Fruit fly (Drosophila melanogaster) S2 (cell line): ENCODE data around the gene ND-51.
A peak's percentile ranks its signal among the peaks of the same experiment; 100 is the strongest.

Source experiments
- CG8478 ChIP-seq: fragments of >200 bp; optimal IDR thresholded peaks from 2 replicates; lab custom pipeline; 2018
- CTCF ChIP-seq, 2 experiments: fragments of >200 bp; optimal IDR thresholded peaks; 2 replicates each; lab custom pipeline; 2018

ND-51 gene

DNA sequence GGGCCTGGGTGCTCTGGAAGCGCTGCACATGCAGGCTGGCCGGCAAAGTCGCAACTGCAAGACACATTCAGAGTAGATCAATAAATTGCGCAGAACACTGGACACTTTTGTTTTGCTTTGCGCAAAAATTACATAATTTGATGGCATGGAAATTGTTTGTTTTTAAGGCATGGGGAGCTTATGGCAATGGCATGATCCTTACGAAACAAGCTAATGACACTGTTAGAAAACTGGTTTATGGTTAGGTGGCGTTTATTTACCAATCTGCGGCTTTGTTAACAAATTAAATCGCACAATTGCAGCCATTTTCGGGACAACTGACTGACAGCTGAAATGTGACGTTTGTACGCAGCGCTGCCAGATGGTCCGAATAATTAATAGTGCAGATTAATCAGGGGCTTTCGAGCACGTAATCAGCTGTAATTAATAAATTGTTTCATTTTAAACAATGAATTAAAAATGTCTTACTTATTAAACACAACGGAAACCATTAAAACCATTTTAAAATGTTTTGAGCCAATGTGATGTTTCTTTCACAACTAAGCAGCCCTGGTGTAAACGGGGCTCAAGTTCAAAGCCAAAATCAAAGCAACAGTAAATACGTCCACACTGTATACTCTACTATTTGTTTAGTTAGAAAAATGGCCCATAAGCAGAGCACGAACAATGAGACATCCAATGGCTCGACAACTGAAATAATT is at the start of gene ND-51, which contains the start of gene CG13994:
ND-51 (minus strand) TSS at position 376 of the 701 bp plus-strand sequence.
CG13994 (plus strand) TSS at position 608 of the 701 bp plus-strand sequence.
- TF ChIP-seq CG8478 (lab: Kevin White, UChicago), result no peak
- TF ChIP-seq CTCF (optimal IDR thresholded peaks at IDR 0.05; lab: Kevin White, UChicago), result no peak

DNA sequence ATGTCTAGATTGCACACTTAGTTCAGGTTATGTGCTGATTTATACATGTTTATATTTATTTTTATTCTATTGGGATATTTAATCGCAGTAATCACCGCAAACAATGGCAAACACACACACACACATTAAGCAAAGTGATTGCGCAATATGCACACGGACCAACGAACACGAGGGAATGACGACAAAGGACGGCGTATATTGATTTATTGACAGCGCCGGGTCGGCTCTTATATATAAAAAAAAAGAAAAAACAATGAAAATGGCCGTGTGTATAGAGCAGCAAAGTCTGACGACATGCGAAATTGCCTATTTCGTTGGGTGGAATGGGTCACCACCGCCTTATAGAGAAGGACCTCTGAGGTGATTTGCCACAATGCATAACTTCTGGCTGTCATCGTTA is 48.2 kb upstream of the ND-51 start:
- no peak for TF ChIP-seq CG8478 (lab: Kevin White, UChicago)
- TF ChIP-seq CTCF (optimal IDR thresholded peaks at IDR 0.05; lab: Kevin White, UChicago), result no peak

DNA sequence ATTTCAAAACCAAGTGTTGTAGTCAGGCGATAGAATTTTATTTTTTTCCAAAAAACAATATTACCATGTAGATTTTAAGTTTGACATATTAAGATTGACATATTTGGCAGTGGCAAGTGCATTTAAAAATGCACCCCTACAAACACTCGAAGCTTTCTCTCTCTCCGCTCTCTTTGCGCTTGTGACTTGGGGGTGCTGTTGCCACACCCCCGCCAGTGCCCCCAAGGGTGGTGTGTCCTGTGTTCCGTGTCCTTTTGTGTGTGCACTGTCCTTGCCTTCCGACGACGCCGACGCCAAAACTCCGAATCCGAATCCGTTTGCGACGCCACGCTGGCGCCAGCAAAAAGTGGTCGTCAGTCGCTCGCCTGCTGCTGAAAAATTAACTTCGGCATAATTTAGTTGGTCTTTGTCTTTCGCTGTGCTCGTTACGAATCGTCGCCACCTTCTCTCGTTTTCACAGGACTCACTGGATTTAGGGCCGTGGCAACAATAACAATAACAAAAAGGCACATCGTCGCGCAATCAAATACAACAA is 46.8 kb upstream of the ND-51 start:
- TF ChIP-seq CG8478 (lab: Kevin White, UChicago) (no peak), CTCF (optimal IDR thresholded peaks at IDR 0.05; lab: Kevin White, UChicago) (no peak)

DNA sequence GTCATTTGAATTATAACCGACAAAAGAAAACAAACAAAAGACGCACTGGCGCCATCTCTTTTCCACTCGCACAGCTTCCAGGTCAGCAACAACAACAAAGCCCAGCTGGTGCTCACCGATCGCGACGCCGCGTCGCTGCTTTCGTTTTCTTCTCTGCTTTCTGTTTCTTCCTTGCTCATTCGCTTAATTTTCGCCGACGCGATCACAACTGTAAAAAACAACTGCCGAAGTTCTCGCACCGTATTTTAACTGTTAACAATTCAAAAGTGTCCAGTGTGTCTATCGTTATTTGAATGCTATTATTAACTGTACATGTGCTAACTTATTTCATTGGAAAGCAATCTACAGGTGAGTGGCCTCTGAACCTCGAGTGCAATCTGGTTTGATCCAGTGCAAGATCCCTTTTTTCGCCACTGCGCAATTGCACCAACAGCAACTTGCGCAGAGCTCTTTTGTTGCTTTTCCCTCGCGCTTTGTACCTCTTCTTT is 37.7 kb upstream of the ND-51 start, which contains the start of gene stai:
stai (plus strand) TSS at position 176 of the 488 bp plus-strand sequence.
- no peak for TF ChIP-seq CTCF (optimal IDR thresholded peaks at IDR 0.05; lab: Kevin White, UChicago)
- no peak for TF ChIP-seq CG8478 (lab: Kevin White, UChicago)

DNA sequence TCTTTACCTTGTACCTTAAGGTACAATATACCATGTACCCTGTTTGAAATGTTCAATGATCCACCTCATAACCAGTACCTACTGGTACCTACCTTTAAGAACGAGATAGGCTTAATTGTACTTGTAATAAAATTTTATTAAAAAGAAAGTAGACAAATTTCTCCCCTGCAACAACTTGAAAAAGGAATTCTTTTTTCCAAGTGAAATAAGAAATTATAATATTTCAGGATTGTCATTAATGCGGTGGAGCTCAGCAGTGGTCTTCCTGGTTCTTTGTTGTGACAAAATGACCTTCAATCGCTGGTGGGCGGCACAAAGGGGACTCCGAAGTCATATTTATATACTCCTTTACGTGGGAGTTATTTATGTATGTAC is 36.7 kb upstream of the ND-51 start:
- TF ChIP-seq CG8478 (lab: Kevin White, UChicago), result no peak
- TF ChIP-seq CTCF (optimal IDR thresholded peaks at IDR 0.05; lab: Kevin White, UChicago), result no peak

DNA sequence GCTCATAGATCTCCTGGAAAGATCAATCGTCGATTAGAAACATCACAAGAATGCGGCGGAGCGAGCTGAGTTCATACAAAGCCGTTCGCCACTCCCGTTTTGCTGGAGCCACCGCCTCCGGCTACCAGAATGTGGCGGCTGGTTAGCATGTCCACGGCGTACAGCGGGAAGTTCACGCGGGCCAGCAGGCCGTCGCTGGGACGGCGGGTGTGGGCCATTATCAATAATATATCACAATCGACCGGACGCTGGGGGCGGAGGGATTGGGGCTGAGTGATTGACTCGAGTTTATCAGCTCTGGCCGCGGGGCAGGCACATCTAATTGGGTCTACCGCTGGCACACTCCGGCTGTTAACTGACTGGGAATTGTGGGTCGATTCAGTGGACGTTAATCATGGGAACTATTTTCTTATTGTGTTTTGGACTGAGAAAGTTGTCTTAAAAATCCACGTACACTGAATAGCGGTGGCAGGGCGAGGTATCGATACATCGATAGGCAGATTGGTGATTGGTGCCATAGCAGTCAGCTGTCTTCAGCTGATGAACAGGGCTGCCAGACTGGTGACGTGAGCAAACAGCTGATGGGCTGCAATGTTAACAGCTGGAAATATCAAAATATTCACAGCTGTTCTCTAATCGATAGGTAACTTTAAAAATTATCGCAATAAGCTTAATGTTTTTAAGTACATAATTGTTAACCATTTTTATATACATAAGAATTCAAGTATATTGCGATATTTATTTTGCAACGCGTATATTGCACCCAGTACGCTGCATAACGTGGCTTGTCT is 36.1 kb upstream of the ND-51 start, which contains the start of gene CG9175:
CG9175 (minus strand) TSS at position 488 of the 791 bp plus-strand sequence.
- TF ChIP-seq CG8478 (lab: Kevin White, UChicago) (no peak), CTCF (optimal IDR thresholded peaks at IDR 0.05; lab: Kevin White, UChicago) (peak; percentile 0 to 37)

DNA sequence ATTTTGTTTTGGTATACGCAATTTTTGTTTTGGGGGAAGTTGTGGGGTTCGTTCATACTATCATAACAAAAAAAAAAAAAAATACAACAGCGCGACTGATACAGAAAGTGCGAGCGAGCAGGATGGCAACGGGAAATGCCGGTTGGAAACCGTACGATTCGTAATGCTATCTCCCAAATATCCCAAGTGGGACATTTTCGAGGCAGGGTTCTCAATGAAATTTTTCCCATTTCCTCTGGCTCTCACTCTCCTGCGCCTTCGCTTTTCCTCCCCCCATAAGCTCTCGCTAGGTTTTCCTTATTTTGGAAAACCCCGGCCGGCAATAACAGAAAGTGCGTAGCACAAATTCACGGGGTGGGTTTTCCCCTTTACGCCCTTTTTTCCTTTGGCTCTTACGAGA is 29.7 kb upstream of the ND-51 start:
- no peak for TF ChIP-seq CTCF (optimal IDR thresholded peaks at IDR 0.05; lab: Kevin White, UChicago)
- TF ChIP-seq CG8478 (lab: Kevin White, UChicago), result no peak

DNA sequence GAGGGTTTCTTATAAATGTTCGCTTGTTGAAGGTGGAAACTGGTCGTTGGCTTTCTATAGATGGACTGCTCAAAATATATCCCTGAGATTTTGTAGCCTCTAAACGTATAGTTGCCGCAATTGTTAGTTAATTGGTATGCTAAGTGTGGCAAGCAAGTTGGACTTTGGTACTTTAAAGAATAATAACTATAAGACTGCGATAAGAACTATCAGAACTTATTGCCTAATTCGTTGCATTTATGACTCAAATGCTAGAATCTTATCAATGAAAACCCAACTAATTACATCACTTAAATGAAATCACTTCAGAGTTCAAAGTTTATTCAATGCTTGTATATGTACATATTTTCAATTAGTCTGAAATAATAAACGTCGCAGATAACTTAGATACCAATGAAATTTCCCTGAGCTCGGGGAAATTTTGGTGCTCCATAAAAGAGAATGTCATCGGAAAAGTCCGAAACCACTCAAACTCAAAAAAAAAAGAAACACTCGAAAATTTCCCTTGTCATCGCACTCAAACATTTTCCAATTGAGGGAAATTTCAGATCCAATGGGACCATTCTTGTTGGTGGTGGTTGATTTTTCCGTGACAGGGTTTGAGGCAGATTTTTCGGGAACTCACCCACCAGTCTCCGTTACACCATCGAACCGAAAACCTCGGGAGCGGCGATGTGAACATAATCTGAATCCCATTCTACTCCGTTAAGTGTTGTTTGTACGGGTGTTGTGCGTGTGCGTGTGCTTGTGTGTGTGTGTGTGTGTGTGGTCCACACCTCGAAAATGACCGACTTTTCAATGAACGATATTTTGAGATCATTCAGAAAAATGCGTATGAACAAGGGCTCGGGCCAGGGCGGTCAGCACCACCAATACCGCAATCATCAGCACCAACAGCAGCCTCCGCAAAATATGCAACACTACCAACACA is 28.5 kb upstream of the ND-51 start, which contains the start of gene CG45075:
CG45075 (plus strand) TSS at position 627 of the 931 bp plus-strand sequence.
- TF ChIP-seq CTCF (optimal IDR thresholded peaks at IDR 0.05; lab: Kevin White, UChicago) (peak in 1 of 2 experiments; percentile 19), CG8478 (lab: Kevin White, UChicago) (no peak)

DNA sequence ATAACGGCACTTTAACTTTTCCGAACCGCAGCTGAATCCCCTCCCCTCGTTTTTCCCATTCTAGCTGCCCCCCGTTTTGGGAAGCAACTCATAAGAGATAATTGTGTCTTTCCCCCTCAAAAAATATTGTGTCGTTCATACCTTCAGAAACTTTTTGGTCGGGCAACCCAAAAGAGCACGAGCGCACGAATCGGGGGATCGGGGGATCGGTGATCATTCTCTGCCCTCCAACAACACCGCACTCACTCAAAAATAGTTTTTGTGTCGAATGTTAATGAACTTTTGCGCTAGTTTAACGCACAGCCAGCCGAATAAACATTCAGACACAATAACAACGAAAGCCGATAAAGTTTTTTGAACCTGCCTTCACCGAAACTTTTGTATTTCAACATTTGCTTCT is 27.8 kb upstream of the ND-51 start:
- TF ChIP-seq CTCF (optimal IDR thresholded peaks at IDR 0.05; lab: Kevin White, UChicago), result no peak
- TF ChIP-seq CG8478 (lab: Kevin White, UChicago), result no peak

DNA sequence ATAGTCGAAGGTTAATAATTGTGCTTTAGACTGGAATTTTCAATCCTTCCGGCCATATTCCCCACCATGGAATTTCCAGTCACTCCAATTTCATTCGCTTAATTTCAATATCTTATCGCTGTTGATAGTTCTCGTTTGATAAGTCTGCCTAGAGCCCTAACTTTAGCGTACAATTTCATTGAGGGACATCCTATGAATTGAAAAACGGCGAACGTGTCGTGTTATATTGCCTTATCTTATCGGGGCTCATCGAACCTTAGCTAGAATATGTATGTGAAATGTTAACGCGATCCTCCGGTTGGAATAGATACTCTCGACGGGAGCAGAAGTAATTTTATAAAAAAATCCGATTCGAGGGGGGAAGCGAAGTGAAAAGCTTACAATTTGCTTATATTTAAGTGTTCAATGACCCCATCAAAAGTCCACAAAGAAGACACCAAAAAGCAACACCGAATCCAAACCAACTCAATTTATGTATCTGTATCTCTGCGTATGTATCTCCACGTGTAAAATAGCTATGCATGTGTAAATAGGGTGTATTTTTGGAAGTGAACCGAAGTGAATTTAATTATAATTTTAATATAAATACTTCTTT is 27.1 kb upstream of the ND-51 start:
- TF ChIP-seq CTCF (optimal IDR thresholded peaks at IDR 0.05; lab: Kevin White, UChicago) (no peak), CG8478 (lab: Kevin White, UChicago) (no peak)

DNA sequence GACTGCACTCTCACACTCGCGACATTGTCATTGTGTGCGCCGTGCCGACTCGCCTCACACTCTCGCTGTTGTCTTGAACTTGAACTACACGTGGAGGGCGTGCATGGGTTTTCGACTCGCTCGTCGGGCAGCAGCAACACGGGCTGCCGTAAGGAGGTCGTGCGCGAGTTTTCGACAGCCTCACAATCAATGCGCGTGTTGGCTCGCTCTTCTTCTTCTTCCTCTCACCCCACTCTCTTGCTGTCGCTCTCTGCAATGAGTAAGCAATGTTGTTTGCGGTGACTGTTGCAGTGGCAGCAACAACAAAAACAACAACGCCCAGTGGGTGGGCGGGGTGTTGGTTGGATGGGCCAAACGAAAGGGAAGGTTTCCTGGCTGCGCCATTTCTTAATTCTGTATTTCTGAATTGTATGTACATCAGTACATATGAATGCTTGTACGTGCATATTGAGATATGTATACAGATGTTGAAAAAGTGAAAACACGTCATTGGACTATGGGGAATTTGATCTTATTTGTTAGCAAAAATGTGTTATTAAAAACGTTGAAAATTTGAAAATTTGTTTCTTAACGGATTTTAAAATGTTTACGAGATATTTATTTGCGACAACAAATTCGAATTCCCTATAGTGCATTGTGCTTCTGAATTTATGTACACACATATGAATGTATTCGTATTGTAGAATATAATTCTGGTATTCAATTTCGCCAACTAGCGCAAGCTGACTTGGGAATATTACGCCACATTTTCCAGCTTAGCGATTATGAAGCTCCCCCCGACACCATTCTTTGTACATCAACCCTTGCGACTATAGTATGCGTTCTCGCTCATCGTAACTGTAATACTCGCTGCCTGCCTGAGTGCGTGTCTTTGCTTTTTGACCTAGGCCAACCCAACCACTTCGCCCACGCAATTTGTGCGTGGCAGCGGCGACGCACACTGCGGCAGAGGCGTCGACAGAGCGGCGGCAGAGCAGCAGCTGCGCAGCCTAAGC is 26.1 kb upstream of the ND-51 start:
- TF ChIP-seq CTCF (optimal IDR thresholded peaks at IDR 0.05; lab: Kevin White, UChicago) (no peak), CG8478 (lab: Kevin White, UChicago) (no peak)

DNA sequence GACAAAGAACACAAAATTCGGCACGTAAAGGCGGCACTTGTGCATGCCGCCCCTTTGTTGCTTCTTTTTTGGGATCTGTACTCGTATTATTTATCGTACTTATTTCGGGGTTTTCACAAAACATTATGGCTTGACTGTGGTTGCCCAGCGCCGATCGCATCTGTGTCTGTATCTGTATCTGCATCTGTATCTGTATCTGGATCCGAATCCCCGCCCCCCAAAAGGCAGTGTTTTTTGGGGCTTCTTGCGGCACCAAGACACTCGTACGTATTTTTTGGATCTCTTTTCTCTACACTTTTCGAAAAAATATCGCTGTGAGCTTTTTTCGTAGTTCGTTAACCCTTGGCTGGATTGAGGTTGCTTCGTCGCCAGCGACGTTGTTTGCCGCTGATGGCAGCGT is 25.1 kb upstream of the ND-51 start:
- no peak for TF ChIP-seq CG8478 (lab: Kevin White, UChicago)
- TF ChIP-seq CTCF (optimal IDR thresholded peaks at IDR 0.05; lab: Kevin White, UChicago), result no peak
